Worm (Caenorhabditis elegans) whole organism, late embryonic: Measurements from ENCODE around the gene emc-3.

Experiments
- K09A11.1 ChIP-seq: sonication (generic microtip); optimal IDR thresholded peaks from 2 replicates; lab custom pipeline; 2017; ENCODE audit warnings: antibody characterized with exemption, mild to moderate bottlenecking, missing genetic modification characterization, missing compliant biosample characterization; ENCODE audit not compliant: insufficient read depth
- ama-1 ChIP-seq: fragments of 150-350 bp; optimal IDR thresholded peaks from 2 replicates; lab custom pipeline; 2014
- dmd-4 ChIP-seq: sonication (generic microtip); optimal IDR thresholded peaks from 2 replicates; lab custom pipeline; 2016; ENCODE audit warnings: borderline replicate concordance, missing genetic modification characterization, missing compliant biosample characterization
- fkh-6 ChIP-seq: sonication (generic microtip); optimal IDR thresholded peaks from 2 replicates; lab custom pipeline; 2016; ENCODE audit warnings: missing genetic modification characterization, missing compliant biosample characterization
- hlh-8 ChIP-seq: sonication (generic microtip); optimal IDR thresholded peaks from 2 replicates; lab custom pipeline; 2016; ENCODE audit warnings: missing genotype, missing genetic modification characterization, missing compliant biosample characterization
- madf-2 ChIP-seq: sonication (generic microtip); optimal IDR thresholded peaks from 2 replicates; lab custom pipeline; 2017; ENCODE audit warnings: missing genetic modification characterization, missing compliant biosample characterization
- pag-3 ChIP-seq: sonication (generic microtip); optimal IDR thresholded peaks from 2 replicates; lab custom pipeline; 2016; ENCODE audit warnings: missing compliant biosample characterization, missing genetic modification characterization, borderline replicate concordance
- pax-1 ChIP-seq: fragments of 150-350 bp; optimal IDR thresholded peaks from 2 replicates; lab custom pipeline; 2014; ENCODE audit warnings: missing biosample characterization, missing genetic modification characterization
- pqm-1 ChIP-seq: sonication (generic microtip); optimal IDR thresholded peaks from 2 replicates; lab custom pipeline; 2016; ENCODE audit warnings: missing genetic modification characterization, missing compliant biosample characterization
- sox-2 ChIP-seq: fragments of 200-800 bp; sonication (Bioruptor generic); IDR thresholded peaks from 2 replicates; pipeline ENCODE4 v1.3.6; 2022; ENCODE audit warnings: missing genetic modification reagents, missing genetic modification characterization, missing compliant biosample characterization
- tbx-2 ChIP-seq: sonication (generic microtip); optimal IDR thresholded peaks from 2 replicates; lab custom pipeline; 2016; ENCODE audit warnings: missing genetic modification characterization, missing compliant biosample characterization
- tbx-7 ChIP-seq: sonication (generic microtip); optimal IDR thresholded peaks from 2 replicates; lab custom pipeline; 2016; ENCODE audit warnings: missing genotype, missing genetic modification characterization, missing compliant biosample characterization

DNA sequence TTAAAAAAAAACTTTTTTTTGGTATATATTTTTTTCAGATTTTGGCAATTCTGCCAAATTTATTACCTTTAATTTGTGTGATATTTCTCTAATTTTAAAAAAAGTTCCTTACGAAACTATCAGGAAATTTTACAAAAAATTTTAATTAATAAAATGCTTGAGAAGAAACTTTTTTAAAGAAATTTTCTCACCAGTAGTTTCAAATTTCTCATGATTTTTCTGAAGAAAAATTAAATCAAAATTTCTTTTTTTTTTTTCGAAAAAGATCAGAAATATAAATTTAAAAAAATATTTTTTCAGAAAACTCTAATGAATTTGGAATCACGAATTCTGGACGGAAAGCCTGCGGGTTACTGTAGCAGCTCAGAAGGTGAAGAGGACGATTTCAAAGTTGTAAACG lies 4.0 kb downstream of the emc-3 start, which contains the start of gene mau-8:
- TF ChIP-seq pqm-1 (tag; lab: Kevin White, UChicago) (no peak), ama-1 (lab: Kevin White, UChicago) (no peak), hlh-8 (tag; lab: Kevin White, UChicago) (no peak), fkh-6 (tag; lab: Kevin White, UChicago) (no peak), pax-1 (no peak), tbx-2 (tag; lab: Kevin White, UChicago) (no peak), pag-3 (tag; lab: Kevin White, UChicago) (no peak), madf-2 (tag; lab: Kevin White, UChicago) (no peak), dmd-4 (tag; lab: Kevin White, UChicago) (no peak), tbx-7 (tag; lab: Kevin White, UChicago) (no peak), sox-2 (GFP tag; lab: Robert Waterston, UW) (no peak), K09A11.1 (tag; lab: Kevin White, UChicago) (no peak)
